Fruit fly (Drosophila melanogaster): ENCODE data around the gene Archease.

The Archease gene

DNA sequence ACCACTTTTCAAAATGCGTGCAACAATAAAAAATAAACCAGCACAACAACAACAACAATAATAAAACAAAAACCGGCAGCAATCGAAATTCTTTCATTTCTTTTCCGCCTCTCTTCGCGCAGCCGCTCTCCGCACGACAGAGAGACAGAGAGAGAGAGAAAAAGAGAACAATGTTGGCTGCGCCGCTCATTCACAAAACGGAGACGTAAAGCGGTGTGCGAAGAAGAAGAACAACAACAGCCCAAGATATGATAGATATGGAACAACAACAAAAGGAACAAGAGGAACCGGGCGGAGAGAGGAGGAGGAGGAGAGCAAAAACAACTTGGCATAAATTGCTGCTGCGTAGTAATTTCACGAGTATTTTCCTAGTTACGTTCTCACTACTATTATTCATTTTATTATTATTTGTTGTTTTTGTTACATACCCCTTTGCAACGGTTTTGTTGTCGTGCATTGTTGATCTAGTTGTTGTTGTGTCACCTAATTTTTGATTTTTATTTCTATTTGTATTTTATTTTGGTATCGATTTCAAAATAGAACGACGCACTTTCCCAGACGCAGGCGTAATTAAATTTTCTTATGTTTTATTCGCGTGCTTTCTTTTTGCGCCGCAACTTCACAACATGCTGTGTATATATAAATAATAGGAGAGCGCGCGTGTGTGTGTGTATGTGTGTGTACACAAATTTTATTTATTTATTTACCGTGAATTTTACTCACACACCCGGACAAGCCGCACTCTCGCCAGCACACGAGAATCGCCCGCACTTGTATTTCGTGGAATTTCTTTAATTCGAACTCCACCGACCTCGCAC lies 44.3 kb downstream of the Archease start:
- TF ChIP-seq CG9948 (tag; optimal IDR thresholded peaks at IDR 0.05) (no peak), EcR (GFP tag; optimal IDR thresholded peaks at IDR 0.05) (peak; percentile 84), CG32121 (GFP tag; IDR thresholded peaks at IDR 0.05) (no peak), CG34367 (tag; optimal IDR thresholded peaks at IDR 0.05) (peak; percentile 3), CG13204 (GFP tag; optimal IDR thresholded peaks at IDR 0.05) (peak; percentile 63), CG8159 (tag; optimal IDR thresholded peaks at IDR 0.05) (peak; percentile 35), CG4496 (GFP tag; IDR thresholded peaks at IDR 0.05) (no peak), Pif1B (GFP tag; optimal IDR thresholded peaks at IDR 0.05) (peak; percentile 32), Snoo (tag; optimal IDR thresholded peaks at IDR 0.05) (no peak), D1 (tag; optimal IDR thresholded peaks at IDR 0.05) (peak; percentile 40), Ets98B (GFP tag; IDR thresholded peaks at IDR 0.05) (no peak), CG8301 (tag; optimal IDR thresholded peaks at IDR 0.05) (peak; percentile 7), CG15710 (tag; optimal IDR thresholded peaks at IDR 0.05) (peak; percentile 28), rn (GFP tag; IDR thresholded peaks at IDR 0.05) (no peak), fd96Ca (GFP tag; IDR thresholded peaks at IDR 0.05) (no peak), CG17806 (tag; optimal IDR thresholded peaks at IDR 0.05) (no peak), CG12605 (GFP tag; IDR thresholded peaks at IDR 0.05) (no peak), CG10348 (GFP tag; IDR thresholded peaks at IDR 0.05) (no peak), gl (tag; optimal IDR thresholded peaks at IDR 0.05) (peak; percentile 70), Pif1A (GFP tag; optimal IDR thresholded peaks at IDR 0.05) (peak; percentile 48), CG14655 (GFP tag; optimal IDR thresholded peaks at IDR 0.05) (peak; percentile 20)

- TF ChIP-seq CG12605 (GFP tag; IDR thresholded peaks at IDR 0.05) (no peak), Snoo (tag; optimal IDR thresholded peaks at IDR 0.05) (peak; percentile 24), EcR (GFP tag; optimal IDR thresholded peaks at IDR 0.05) (peak; percentile 92), CG8301 (tag; optimal IDR thresholded peaks at IDR 0.05) (peak; percentile 11), CG13204 (GFP tag; optimal IDR thresholded peaks at IDR 0.05) (peak; percentile 68), gl (tag; optimal IDR thresholded peaks at IDR 0.05) (no peak)
Observed at dm6 chr3R:21616061-21616851, 46.5 kb downstream of the Archease start.

dm6 chr3R:21614858-21615427 lies 47.8 kb downstream of the Archease start:
- peak; percentile 38 for TF ChIP-seq CG13204 (GFP tag; optimal IDR thresholded peaks at IDR 0.05)
- TF ChIP-seq CG9948 (tag; optimal IDR thresholded peaks at IDR 0.05): peak; percentile 58
- peak; percentile 74 for TF ChIP-seq CG14655 (GFP tag; optimal IDR thresholded peaks at IDR 0.05)
- peak; percentile 40 for TF ChIP-seq EcR (GFP tag; optimal IDR thresholded peaks at IDR 0.05)
- TF ChIP-seq Snoo (tag; optimal IDR thresholded peaks at IDR 0.05): no peak
- peak; percentile 63 for TF ChIP-seq CG8159 (tag; optimal IDR thresholded peaks at IDR 0.05)
- peak; percentile 63 for TF ChIP-seq CG8301 (tag; optimal IDR thresholded peaks at IDR 0.05)
- no peak for TF ChIP-seq CG4496 (GFP tag; IDR thresholded peaks at IDR 0.05)
- TF ChIP-seq CG15710 (tag; optimal IDR thresholded peaks at IDR 0.05): peak; percentile 58
- TF ChIP-seq Pif1B (GFP tag; optimal IDR thresholded peaks at IDR 0.05): no peak
- TF ChIP-seq CG34367 (tag; optimal IDR thresholded peaks at IDR 0.05): peak; percentile 24
- no peak for TF ChIP-seq fd96Ca (GFP tag; IDR thresholded peaks at IDR 0.05)
- TF ChIP-seq CG17806 (tag; optimal IDR thresholded peaks at IDR 0.05): peak; percentile 56
- peak; percentile 38 for TF ChIP-seq gl (tag; optimal IDR thresholded peaks at IDR 0.05)
- peak; percentile 64 for TF ChIP-seq Pif1A (GFP tag; optimal IDR thresholded peaks at IDR 0.05)

DNA sequence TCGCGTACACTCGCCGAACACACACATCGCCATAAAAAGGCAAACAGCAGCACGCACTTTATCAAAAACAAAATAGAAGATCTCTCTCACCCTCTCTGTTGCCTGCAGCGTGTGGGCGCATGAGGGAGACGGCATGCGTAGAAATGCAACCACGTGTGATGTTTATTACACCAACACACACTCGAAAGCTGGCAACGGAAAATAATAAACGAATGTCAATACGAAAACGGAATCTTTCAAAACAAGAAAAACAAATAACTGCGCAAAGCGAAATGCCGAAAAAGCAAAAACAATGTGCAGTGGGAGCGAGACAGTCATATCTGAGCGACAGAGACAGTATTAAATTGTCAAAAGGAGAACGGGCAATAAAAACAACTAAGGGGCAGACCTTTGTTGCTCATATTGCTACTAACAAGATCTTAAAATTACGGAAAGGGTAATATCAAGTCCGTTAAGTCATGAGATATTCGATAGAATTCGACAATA lies 49.4 kb downstream of the Archease start:
- TF ChIP-seq CG8301 (tag; optimal IDR thresholded peaks at IDR 0.05): no peak
- peak; percentile 74 for TF ChIP-seq EcR (GFP tag; optimal IDR thresholded peaks at IDR 0.05)
- TF ChIP-seq D1 (tag; optimal IDR thresholded peaks at IDR 0.05): no peak
- no peak for TF ChIP-seq Ets98B (GFP tag; IDR thresholded peaks at IDR 0.05)
- peak; percentile 65 for TF ChIP-seq CG13204 (GFP tag; optimal IDR thresholded peaks at IDR 0.05)
- no peak for TF ChIP-seq CG10348 (GFP tag; IDR thresholded peaks at IDR 0.05)
- no peak for TF ChIP-seq CG34367 (tag; optimal IDR thresholded peaks at IDR 0.05)
- TF ChIP-seq CG15710 (tag; optimal IDR thresholded peaks at IDR 0.05): peak; percentile 8
- TF ChIP-seq CG17806 (tag; optimal IDR thresholded peaks at IDR 0.05): no peak
- no peak for TF ChIP-seq CG4496 (GFP tag; IDR thresholded peaks at IDR 0.05)
- peak; percentile 16 for TF ChIP-seq CG8159 (tag; optimal IDR thresholded peaks at IDR 0.05)
- TF ChIP-seq Pif1A (GFP tag; optimal IDR thresholded peaks at IDR 0.05): peak; percentile 24
- TF ChIP-seq CG12605 (GFP tag; IDR thresholded peaks at IDR 0.05): no peak
- no peak for TF ChIP-seq fd96Ca (GFP tag; IDR thresholded peaks at IDR 0.05)
- no peak for TF ChIP-seq CG14655 (GFP tag; optimal IDR thresholded peaks at IDR 0.05)
- TF ChIP-seq gl (tag; optimal IDR thresholded peaks at IDR 0.05): peak; percentile 38
- TF ChIP-seq Pif1B (GFP tag; optimal IDR thresholded peaks at IDR 0.05): peak; percentile 45
- TF ChIP-seq CG9948 (tag; optimal IDR thresholded peaks at IDR 0.05): no peak
- TF ChIP-seq rn (GFP tag; IDR thresholded peaks at IDR 0.05): no peak
- TF ChIP-seq Snoo (tag; optimal IDR thresholded peaks at IDR 0.05): peak; percentile 47
- TF ChIP-seq CG32121 (GFP tag; IDR thresholded peaks at IDR 0.05): no peak

- TF ChIP-seq CG34367 (tag; optimal IDR thresholded peaks at IDR 0.05) (no peak), CG8301 (tag; optimal IDR thresholded peaks at IDR 0.05) (peak; percentile 31), Snoo (tag; optimal IDR thresholded peaks at IDR 0.05) (no peak), CG14655 (GFP tag; optimal IDR thresholded peaks at IDR 0.05) (peak; percentile 41), CG32121 (GFP tag; IDR thresholded peaks at IDR 0.05) (no peak), CG9948 (tag; optimal IDR thresholded peaks at IDR 0.05) (no peak)
Observed at dm6 chr3R:21612902-21613301, 49.9 kb downstream of the Archease start.

Measured in whole organism, pupa.